Fruit fly (Drosophila melanogaster): ENCODE data around the gene CG33303.

Gene CG33303

dm6 chr2L:10339212-10339721, 36.3 kb downstream of the CG33303 start, which contains the start of gene SamDC (continued):
- TF ChIP-seq CG14860 (GFP tag; IDR thresholded peaks at IDR 0.05; ENCODE audit: partially characterized antibody) (peak; percentile 61), oc (tag; optimal IDR thresholded peaks at IDR 0.05) (no peak), Hsf (GFP tag; optimal IDR thresholded peaks at IDR 0.05) (peak; percentile 36), cas (GFP tag; IDR thresholded peaks at IDR 0.05) (0 out of 2 replicates have a peak, but pooled peaks have one; percentile 13), CG16779 (GFP tag; IDR thresholded peaks at IDR 0.05) (no peak), CG33213 (GFP tag; optimal IDR thresholded peaks at IDR 0.05) (peak; percentile 34), Mrtf (GFP tag; IDR thresholded peaks at IDR 0.05) (no peak), gcm2 (GFP tag; optimal IDR thresholded peaks at IDR 0.05) (no peak), Doc3 (GFP tag; IDR thresholded peaks at IDR 0.05; ENCODE audit: partially characterized antibody) (peak; percentile 68), fu2 (GFP tag; optimal IDR thresholded peaks at IDR 0.05) (no peak), CG32532 (GFP tag; IDR thresholded peaks at IDR 0.05) (peak; percentile 42; the same call in 1 of the 2 replicates), repo (GFP tag; optimal IDR thresholded peaks at IDR 0.05) (no peak), CG2678 (tag; optimal IDR thresholded peaks at IDR 0.05) (peak; percentile 33), en (GFP tag; optimal IDR thresholded peaks at IDR 0.05) (no peak), zfh1 (GFP tag; IDR thresholded peaks at IDR 0.05) (peak; percentile 37; the same call in 1 of the 3 replicates), CG8478 (optimal IDR thresholded peaks at IDR 0.05) (no peak), Abd-B (GFP tag; optimal IDR thresholded peaks at IDR 0.05) (no peak), CG17568 (GFP tag; optimal IDR thresholded peaks at IDR 0.05) (no peak), CG8388 (GFP tag; optimal IDR thresholded peaks at IDR 0.05) (peak; percentile 99), Antp (GFP tag; optimal IDR thresholded peaks at IDR 0.05) (peak; percentile 43), GATAe (GFP tag; conservative IDR thresholded peaks at IDR 0.05) (no peak), BEAF-32 (GFP tag; optimal IDR thresholded peaks at IDR 0.05) (peak; percentile 88), CG3163 (GFP tag; optimal IDR thresholded peaks at IDR 0.05) (no peak), YL-1 (GFP tag; optimal IDR thresholded peaks at IDR 0.05) (peak; percentile 61), klu (GFP tag; IDR thresholded peaks at IDR 0.05) (no peak), Usf (GFP tag; optimal IDR thresholded peaks at IDR 0.05) (no peak), prd (optimal IDR thresholded peaks at IDR 0.05) (no peak), prd (GFP tag; IDR thresholded peaks at IDR 0.05) (no peak; the same call in 1 of the 3 replicates), CG13287 (GFP tag; IDR thresholded peaks at IDR 0.05; ENCODE audit: partially characterized antibody) (peak; percentile 79), Oli (tag; optimal IDR thresholded peaks at IDR 0.05) (no peak), Sin3A (optimal IDR thresholded peaks at IDR 0.05) (peak; percentile 10), gfzf (GFP tag; optimal IDR thresholded peaks at IDR 0.05) (peak; percentile 35), Fer1 (GFP tag; optimal IDR thresholded peaks at IDR 0.05) (peak; percentile 44), HLH54F (GFP tag; optimal IDR thresholded peaks at IDR 0.05) (peak; percentile 23), Xbp1 (GFP tag; optimal IDR thresholded peaks at IDR 0.05) (peak; percentile 51), CG31441 (GFP tag; IDR thresholded peaks at IDR 0.05) (peak; percentile 49; the same call in 1 of the 2 replicates), Asciz (GFP tag; optimal IDR thresholded peaks at IDR 0.05) (no peak), crc (GFP tag; optimal IDR thresholded peaks at IDR 0.05) (no peak), CG14710 (tag; optimal IDR thresholded peaks at IDR 0.05) (peak; percentile 47), CG34376 (GFP tag; optimal IDR thresholded peaks at IDR 0.05) (peak; percentile 71), maf-S (GFP tag; optimal IDR thresholded peaks at IDR 0.05) (no peak), CG17328 (GFP tag; IDR thresholded peaks at IDR 0.05) (peak; percentile 24; the same call in 1 of the 2 replicates), CG2129 (GFP tag; IDR thresholded peaks at IDR 0.05; ENCODE audit: partially characterized antibody) (peak; percentile 57; the same call in 1 of the 2 replicates), eyg (GFP tag; optimal IDR thresholded peaks at IDR 0.05) (peak; percentile 18), phol (tag; optimal IDR thresholded peaks at IDR 0.05) (peak; percentile 42), CG4730 (GFP tag; IDR thresholded peaks at IDR 0.05) (no peak), CG6854 (GFP tag; optimal IDR thresholded peaks at IDR 0.05) (peak; percentile 33), CG2120 (GFP tag; optimal IDR thresholded peaks at IDR 0.05) (peak; percentile 37), CG5180 (GFP tag; optimal IDR thresholded peaks at IDR 0.05) (peak; percentile 59), CG17912 (GFP tag; optimal IDR thresholded peaks at IDR 0.05) (no peak), CG10565 (GFP tag; optimal IDR thresholded peaks at IDR 0.05) (no peak)

All from whole organism, embryonic.